Worm (Caenorhabditis elegans) whole organism, L1 larva: ENCODE data around the gene C03G6.17.

Source experiments
- pax-3 ChIP-seq: fragments of 200-800 bp; sonication (Bioruptor generic); optimal IDR thresholded peaks from 2 replicates; lab custom pipeline; 2018; ENCODE audit warnings: mild to moderate bottlenecking, missing genetic modification characterization, moderate library complexity, missing compliant biosample characterization
- sptf-1 ChIP-seq: fragments of 150-350 bp; optimal IDR thresholded peaks from 2 replicates; lab custom pipeline; 2014; ENCODE audit warnings: missing biosample characterization, missing genetic modification characterization

DNA sequence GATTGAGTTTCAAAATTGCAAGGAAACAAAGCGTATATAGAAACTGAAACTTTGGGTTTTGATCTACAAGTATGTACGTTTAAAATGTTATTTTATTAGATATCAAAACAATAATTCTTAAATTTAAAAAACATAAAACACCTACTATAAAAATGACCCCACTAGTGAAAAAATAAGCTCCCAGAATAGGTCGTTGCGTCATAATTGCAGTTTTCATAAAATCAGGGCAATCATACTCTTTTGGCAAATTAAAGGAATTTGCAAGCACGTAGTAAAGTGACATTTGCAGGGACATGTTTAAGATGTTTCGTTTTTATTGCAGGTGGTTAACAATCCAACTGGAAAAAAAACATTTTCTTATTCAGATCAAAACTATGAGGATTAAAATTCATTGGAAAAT, 27.6 kb upstream of the C03G6.17 start, which contains the start of gene srt-6:
- TF ChIP-seq pax-3 (tag; lab: Kevin White, UChicago) (no peak), sptf-1 (no peak)
